Worm (Caenorhabditis elegans) whole organism, L2 larva: Measurements from ENCODE around the gene F52D1.2.

Experiments
- F13H6.1 ChIP-seq: sonication (generic microtip); optimal IDR thresholded peaks from 2 replicates; lab custom pipeline; 2016; ENCODE audit warnings: missing genetic modification characterization, missing compliant biosample characterization
- ZK546.5 ChIP-seq: sonication (generic microtip); optimal IDR thresholded peaks from 2 replicates; lab custom pipeline; 2017; ENCODE audit warnings: missing biosample characterization, missing genetic modification characterization
- alr-1 ChIP-seq: fragments of 150-350 bp; optimal IDR thresholded peaks from 2 replicates; lab custom pipeline; 2014; ENCODE audit warnings: missing biosample characterization, missing genetic modification characterization
- ama-1 ChIP-seq: fragments of 150-350 bp; optimal IDR thresholded peaks from 2 replicates; lab custom pipeline; 2018; ENCODE audit warnings: inconsistent platforms
- ceh-16 ChIP-seq: fragments of 150-350 bp; optimal IDR thresholded peaks from 2 replicates; lab custom pipeline; 2014; ENCODE audit warnings: missing biosample characterization, missing genetic modification characterization
- ceh-82 ChIP-seq: fragments of 150-350 bp; optimal IDR thresholded peaks from 2 replicates; lab custom pipeline; 2014; ENCODE audit warnings: missing biosample characterization, missing genetic modification characterization
- egl-27 ChIP-seq: sonication (generic microtip); optimal IDR thresholded peaks from 3 replicates; lab custom pipeline; 2017; ENCODE audit warnings: missing biosample characterization, missing genetic modification reagents, missing genetic modification characterization
- elt-1 ChIP-seq: fragments of 150-350 bp; optimal IDR thresholded peaks from 2 replicates; lab custom pipeline; 2014; ENCODE audit warnings: missing biosample characterization, missing genetic modification characterization
- elt-3 ChIP-seq: sonication (generic microtip); optimal IDR thresholded peaks from 2 replicates; lab custom pipeline; 2017; ENCODE audit warnings: missing biosample characterization, missing genetic modification characterization
- fos-1 ChIP-seq: fragments of 150-350 bp; optimal IDR thresholded peaks from 2 replicates; lab custom pipeline; 2014; ENCODE audit warnings: missing biosample characterization, missing genetic modification characterization
- gmeb-1 ChIP-seq: fragments of 150-350 bp; optimal IDR thresholded peaks from 2 replicates; lab custom pipeline; 2014; ENCODE audit warnings: missing biosample characterization, missing genetic modification characterization
- lin-13 ChIP-seq: fragments of 150-350 bp; optimal IDR thresholded peaks from 2 replicates; lab custom pipeline; 2014; ENCODE audit warnings: missing biosample characterization, missing genetic modification reagents, missing genetic modification characterization
- mab-5 ChIP-seq: fragments of 150-350 bp; optimal IDR thresholded peaks from 2 replicates; lab custom pipeline; 2014; ENCODE audit warnings: missing biosample characterization, missing genetic modification characterization
- mbf-1 ChIP-seq: sonication (generic microtip); optimal IDR thresholded peaks from 2 replicates; lab custom pipeline; 2017; ENCODE audit warnings: missing biosample characterization, missing genetic modification characterization
- mdl-1 ChIP-seq, 2 experiments: fragments of 150-350 bp in 1 of 2; sonication (generic microtip) in 1 of 2; optimal IDR thresholded peaks; 2 replicates each; lab custom pipeline; 2017; ENCODE audit warnings: missing biosample characterization in 2 of 2, missing genetic modification characterization in 2 of 2
- nhr-10 ChIP-seq: sonication (generic microtip); optimal IDR thresholded peaks from 2 replicates; lab custom pipeline; 2017; ENCODE audit warnings: missing biosample characterization, missing genetic modification characterization
- nhr-129 ChIP-seq: fragments of 150-350 bp; optimal IDR thresholded peaks from 2 replicates; lab custom pipeline; 2014; ENCODE audit warnings: missing biosample characterization, missing genetic modification characterization
- nhr-23 ChIP-seq: fragments of 150-350 bp; optimal IDR thresholded peaks from 2 replicates; lab custom pipeline; 2014; ENCODE audit warnings: missing biosample characterization, missing genetic modification reagents, missing genetic modification characterization
- nhr-237 ChIP-seq: fragments of 150-350 bp; optimal IDR thresholded peaks from 2 replicates; lab custom pipeline; 2014; ENCODE audit warnings: missing biosample characterization, missing genetic modification characterization
- nhr-25 ChIP-seq: fragments of 150-350 bp; sonication (generic microtip); optimal IDR thresholded peaks from 3 replicates; lab custom pipeline; 2014; ENCODE audit warnings: missing biosample characterization, missing genetic modification characterization
- nhr-77 ChIP-seq: fragments of 150-350 bp; optimal IDR thresholded peaks from 2 replicates; lab custom pipeline; 2014; ENCODE audit warnings: missing biosample characterization, missing genetic modification characterization
- sem-4 ChIP-seq: fragments of 150-350 bp; optimal IDR thresholded peaks from 2 replicates; lab custom pipeline; 2014; ENCODE audit warnings: missing biosample characterization, missing genetic modification reagents, missing genetic modification characterization
- sma-3 ChIP-seq: sonication (generic microtip); optimal IDR thresholded peaks from 2 replicates; lab custom pipeline; 2016; ENCODE audit warnings: missing genetic modification reagents, missing genetic modification characterization, missing compliant biosample characterization
- sma-9 ChIP-seq, 2 experiments: fragments of 150-350 bp in 1 of 2; sonication (generic microtip) in 1 of 2; optimal IDR thresholded peaks; 2 replicates each; lab custom pipeline; 2014 to 2016; ENCODE audit warnings: missing genetic modification characterization in 2 of 2, mild to moderate bottlenecking in 1 of 2, missing biosample characterization in 1 of 2, missing compliant biosample characterization in 1 of 2, missing genetic modification reagents in 1 of 2, moderate library complexity in 1 of 2
- snpc-4 ChIP-seq: fragments of 150-350 bp; optimal IDR thresholded peaks from 2 replicates; lab custom pipeline; 2014; ENCODE audit warnings: missing biosample characterization, missing genetic modification characterization
- unc-39 ChIP-seq: fragments of 150-350 bp; optimal IDR thresholded peaks from 2 replicates; lab custom pipeline; 2014; ENCODE audit warnings: missing biosample characterization, missing genetic modification characterization
- unc-55 ChIP-seq: fragments of 150-350 bp; sonication (generic microtip); optimal IDR thresholded peaks from 3 replicates; lab custom pipeline; 2014; ENCODE audit warnings: missing biosample characterization, missing genetic modification reagents, missing genetic modification characterization
- zag-1 ChIP-seq: fragments of 150-350 bp; optimal IDR thresholded peaks from 2 replicates; lab custom pipeline; 2014; ENCODE audit warnings: missing biosample characterization, missing genetic modification characterization
- ztf-1 ChIP-seq: fragments of 200-800 bp; sonication (Bioruptor generic); conservative IDR thresholded peaks from 2 replicates; pipeline ENCODE4 v1.3.6; 2022; ENCODE audit warnings: missing genetic modification characterization, missing compliant biosample characterization
- ztf-4 ChIP-seq: fragments of 150-350 bp; optimal IDR thresholded peaks from 2 replicates; lab custom pipeline; 2014; ENCODE audit warnings: missing biosample characterization, missing genetic modification characterization

F52D1.2 gene

ce11 chrX:410073-410572 lies 39.9 kb downstream of the F52D1.2 start (continued):
- TF ChIP-seq alr-1 (no peak), nhr-23 (tag; lab: Kevin White, UChicago) (no peak), mbf-1 (no peak), ZK546.5 (tag; lab: Kevin White, UChicago) (peak; percentile 51), unc-39 (tag; lab: Kevin White, UChicago) (peak; percentile 23), gmeb-1 (tag; lab: Kevin White, UChicago) (peak; percentile 85), nhr-129 (tag; lab: Kevin White, UChicago) (peak; percentile 98), lin-13 (GFP tag; lab: Kevin White, UChicago) (peak; percentile 87), fos-1 (peak; percentile 78), zag-1 (tag; lab: Kevin White, UChicago) (peak; percentile 64), unc-55 (GFP tag; lab: Kevin White, UChicago) (peak; percentile 85), sem-4 (tag; lab: Kevin White, UChicago) (peak; percentile 82), snpc-4 (tag; lab: Kevin White, UChicago) (peak; percentile 7)

ce11 chrX:404597-404996 lies 45.4 kb downstream of the F52D1.2 start, which contains the start of gene R04A9.1:
R04A9.1 (plus strand) TSS chrX:404897.
- TF ChIP-seq sma-3 (GFP tag; lab: Kevin White, UChicago) (no peak), ztf-1 (no peak), mdl-1 (tag; optimal IDR thresholded peaks at IDR 0.05; lab: Kevin White, UChicago) (no peak), lin-13 (GFP tag; lab: Kevin White, UChicago) (no peak), F13H6.1 (tag; lab: Kevin White, UChicago) (no peak), elt-1 (tag; lab: Kevin White, UChicago) (no peak), snpc-4 (tag; lab: Kevin White, UChicago) (no peak), sma-9 (GFP tag; optimal IDR thresholded peaks at IDR 0.05; lab: Kevin White, UChicago) (no peak), sma-9 (tag; optimal IDR thresholded peaks at IDR 0.05; lab: Kevin White, UChicago) (no peak), mab-5 (no peak), nhr-77 (tag; lab: Kevin White, UChicago) (no peak), elt-3 (tag; lab: Kevin White, UChicago) (no peak), gmeb-1 (tag; lab: Kevin White, UChicago) (no peak)

ce11 chrX:402951-403350 lies 47.1 kb downstream of the F52D1.2 start:
- TF ChIP-seq sma-3 (GFP tag; lab: Kevin White, UChicago) = no peak
- TF ChIP-seq ztf-4 (tag; lab: Kevin White, UChicago) = no peak
- TF ChIP-seq ceh-16 (tag; lab: Kevin White, UChicago) = no peak

ce11 chrX:399535-399934 lies 50.5 kb downstream of the F52D1.2 start:
- no peak for TF ChIP-seq alr-1
- no peak for TF ChIP-seq nhr-25
- no peak for TF ChIP-seq elt-1 (tag; lab: Kevin White, UChicago)
- TF ChIP-seq egl-27 (tag; lab: Kevin White, UChicago) = no peak
- TF ChIP-seq sem-4 (tag; lab: Kevin White, UChicago) = no peak
- TF ChIP-seq mab-5 = no peak
- TF ChIP-seq ceh-82 (tag; lab: Kevin White, UChicago) = no peak
- no peak for TF ChIP-seq nhr-23 (tag; lab: Kevin White, UChicago)
- no peak for TF ChIP-seq ama-1 (lab: Kevin White, UChicago)
- TF ChIP-seq nhr-10 (tag; lab: Kevin White, UChicago) = no peak
- TF ChIP-seq nhr-237 (tag; lab: Kevin White, UChicago) = no peak
- no peak for TF ChIP-seq unc-39 (tag; lab: Kevin White, UChicago)

ce11 chrX:397259-397658 lies 52.8 kb downstream of the F52D1.2 start, which contains the start of gene R04A9.6:
R04A9.6 (plus strand) TSS chrX:397559.
- no peak for TF ChIP-seq gmeb-1 (tag; lab: Kevin White, UChicago)
